Fruit fly (Drosophila melanogaster) whole organism, embryonic: ENCODE measurements around the gene mTor.
A peak's percentile ranks its signal among the peaks of the same experiment; 100 is the strongest.

Experiments used
- ATbp ChIP-seq: fragments of 200-800 bp; sonication (Bioruptor generic); optimal IDR thresholded peaks from 2 replicates; lab custom pipeline; 2017; ENCODE audit warnings: missing biosample characterization, mild to moderate bottlenecking, missing genetic modification characterization, missing genetic modification reagents
- Adf1 ChIP-seq: fragments of 200-800 bp; sonication (Bioruptor generic); IDR thresholded peaks from 2 replicates; pipeline ENCODE4 v1.3.6; 2022; ENCODE audit warnings: missing biosample characterization, missing genetic modification characterization
- Bteb2 ChIP-seq: fragments of 200-800 bp; sonication (Bioruptor generic); optimal IDR thresholded peaks from 2 replicates; lab custom pipeline; 2016; ENCODE audit warnings: missing biosample characterization, missing genetic modification characterization
- CG10565 ChIP-seq: fragments of 200-800 bp; sonication (Bioruptor generic); optimal IDR thresholded peaks from 3 replicates; lab custom pipeline; 2016; ENCODE audit warnings: missing biosample characterization, mild to moderate bottlenecking, missing genetic modification characterization
- CG10654 ChIP-seq: fragments of 200-800 bp; sonication (Bioruptor generic); optimal IDR thresholded peaks from 2 replicates; lab custom pipeline; 2016; ENCODE audit warnings: missing biosample characterization, missing genetic modification characterization
- CG11456 ChIP-seq: fragments of 200-800 bp; sonication (Bioruptor generic); IDR thresholded peaks from 3 replicates; pipeline ENCODE4 v1.3.6; 2022; ENCODE audit warnings: missing biosample characterization, missing genetic modification characterization
- CG11723 ChIP-seq: fragments of 200-800 bp; sonication (Bioruptor generic); optimal IDR thresholded peaks from 2 replicates; lab custom pipeline; 2017; ENCODE audit warnings: missing biosample characterization, mild to moderate bottlenecking, missing genetic modification characterization
- CG12744 ChIP-seq: fragments of 200-800 bp; sonication (Bioruptor generic); optimal IDR thresholded peaks from 2 replicates; lab custom pipeline; 2016; ENCODE audit warnings: missing biosample characterization, missing genetic modification characterization
- CG1603 ChIP-seq: fragments of 200-800 bp; sonication (Bioruptor generic); optimal IDR thresholded peaks from 2 replicates; lab custom pipeline; 2019; ENCODE audit warnings: missing biosample characterization, mild to moderate bottlenecking, missing genetic modification characterization, moderate library complexity
- CG1792 ChIP-seq: fragments of 200-800 bp; sonication (Bioruptor generic); optimal IDR thresholded peaks from 2 replicates; lab custom pipeline; 2016; ENCODE audit warnings: missing biosample characterization, missing genetic modification characterization
- CG18011 ChIP-seq: fragments of 200-800 bp; sonication (Bioruptor generic); optimal IDR thresholded peaks from 2 replicates; lab custom pipeline; 2017; ENCODE audit warnings: missing biosample characterization, missing genetic modification characterization, mild to moderate bottlenecking, moderate library complexity, missing genotype
- CG18764 ChIP-seq: fragments of 200-800 bp; sonication (Bioruptor generic); optimal IDR thresholded peaks from 3 replicates; lab custom pipeline; 2016; ENCODE audit warnings: missing biosample characterization, missing genetic modification characterization
- CG3407 ChIP-seq: fragments of 200-800 bp; sonication (Bioruptor generic); optimal IDR thresholded peaks from 2 replicates; lab custom pipeline; 2018; ENCODE audit warnings: missing biosample characterization, mild to moderate bottlenecking, missing genetic modification characterization
- CG8089 ChIP-seq: fragments of 200-800 bp; sonication (Bioruptor generic); optimal IDR thresholded peaks from 3 replicates; lab custom pipeline; 2016; ENCODE audit warnings: missing biosample characterization, missing genetic modification characterization
- CG8290 ChIP-seq, 3 experiments: fragments of 200-800 bp; sonication (Bioruptor generic); optimal IDR thresholded peaks; 2 replicates each; lab custom pipeline; 2016 to 2019; ENCODE audit warnings: missing biosample characterization in 3 of 3, missing genetic modification characterization in 3 of 3, mild to moderate bottlenecking in 2 of 3, moderate library complexity in 1 of 3
- CG9727 ChIP-seq: fragments of 200-800 bp; sonication (Bioruptor generic); optimal IDR thresholded peaks from 3 replicates; lab custom pipeline; 2017; ENCODE audit warnings: missing biosample characterization, mild to moderate bottlenecking, missing genetic modification characterization
- CG9876 ChIP-seq: fragments of 200-800 bp; sonication (Bioruptor generic); optimal IDR thresholded peaks from 2 replicates; lab custom pipeline; 2016; ENCODE audit warnings: missing biosample characterization, missing genetic modification characterization
- Dad ChIP-seq: fragments of 200-800 bp; sonication (Bioruptor generic); optimal IDR thresholded peaks from 3 replicates; lab custom pipeline; 2016; ENCODE audit warnings: missing biosample characterization, missing genetic modification characterization
- Dek ChIP-seq: fragments of 200-800 bp; sonication (Bioruptor generic); optimal IDR thresholded peaks from 3 replicates; lab custom pipeline; 2019; ENCODE audit warnings: missing biosample characterization, mild to moderate bottlenecking, missing genetic modification characterization, moderate library complexity
- Dref ChIP-seq: fragments of 200-800 bp; sonication (Bioruptor generic); IDR thresholded peaks from 2 replicates; pipeline ENCODE4 v1.3.6; 2022; ENCODE audit warnings: missing biosample characterization, missing genetic modification characterization
- Ets97D ChIP-seq: fragments of 200-800 bp; sonication (Bioruptor generic); optimal IDR thresholded peaks from 3 replicates; lab custom pipeline; 2016; ENCODE audit warnings: missing biosample characterization, missing genetic modification characterization
- HLH54F ChIP-seq: fragments of 200-800 bp; sonication (Bioruptor generic); optimal IDR thresholded peaks from 3 replicates; lab custom pipeline; 2016; ENCODE audit warnings: missing biosample characterization, missing genetic modification characterization
- Hr51 ChIP-seq, 2 experiments: fragments of 200-800 bp; sonication (Bioruptor generic); optimal IDR thresholded peaks; 2 replicates in 1 of 2; 3 replicates in 1 of 2; lab custom pipeline; 2016 to 2018; ENCODE audit warnings: missing biosample characterization in 2 of 2, missing genetic modification characterization in 2 of 2, mild to moderate bottlenecking in 1 of 2, moderate library complexity in 1 of 2
- NC2β ChIP-seq: fragments of 200-800 bp; sonication (Bioruptor generic); optimal IDR thresholded peaks from 2 replicates; lab custom pipeline; 2016; ENCODE audit warnings: missing biosample characterization, missing genetic modification characterization
- NfI ChIP-seq: fragments of 200-800 bp; sonication (Bioruptor generic); optimal IDR thresholded peaks from 3 replicates; lab custom pipeline; 2018; ENCODE audit warnings: missing biosample characterization, mild to moderate bottlenecking, missing genetic modification characterization, moderate library complexity
- Opbp ChIP-seq: fragments of 200-800 bp; sonication (Bioruptor generic); IDR thresholded peaks from 3 replicates; pipeline ENCODE4 v1.3.6; 2022; ENCODE audit warnings: missing biosample characterization, missing genetic modification characterization; ENCODE audit not compliant: partially characterized antibody
- PHDP ChIP-seq: fragments of 200-800 bp; sonication (Bioruptor generic); optimal IDR thresholded peaks from 3 replicates; lab custom pipeline; 2018; ENCODE audit warnings: missing biosample characterization, mild to moderate bottlenecking, missing genetic modification characterization, moderate library complexity
- Vsx1 ChIP-seq: fragments of 200-800 bp; sonication (Bioruptor generic); optimal IDR thresholded peaks from 2 replicates; lab custom pipeline; 2017; ENCODE audit warnings: missing biosample characterization, mild to moderate bottlenecking, missing genetic modification characterization, missing genetic modification reagents
- amos ChIP-seq: fragments of 200-800 bp; sonication (Bioruptor generic); IDR thresholded peaks from 2 replicates; pipeline ENCODE4 v1.3.6; 2022; ENCODE audit warnings: missing biosample characterization, missing genetic modification characterization; ENCODE audit not compliant: partially characterized antibody
- aop ChIP-seq: fragments of 200-800 bp; sonication (Bioruptor generic); IDR thresholded peaks from 2 replicates; pipeline ENCODE4 v1.3.6; 2022; ENCODE audit warnings: missing biosample characterization, missing genetic modification characterization
- cato ChIP-seq: fragments of 200-800 bp; sonication (Bioruptor generic); optimal IDR thresholded peaks from 2 replicates; lab custom pipeline; 2016; ENCODE audit warnings: missing biosample characterization, missing genetic modification characterization, borderline replicate concordance
- crc ChIP-seq: fragments of 200-800 bp; sonication (Bioruptor generic); optimal IDR thresholded peaks from 2 replicates; lab custom pipeline; 2016; ENCODE audit warnings: missing biosample characterization, missing genetic modification characterization
- croc ChIP-seq: fragments of 200-800 bp; sonication (Bioruptor generic); conservative IDR thresholded peaks from 3 replicates; pipeline ENCODE4 v1.3.6; 2022; ENCODE audit warnings: missing biosample characterization, missing genetic modification characterization
- ewg ChIP-seq: fragments of 200-800 bp; sonication (Bioruptor generic); optimal IDR thresholded peaks from 3 replicates; lab custom pipeline; 2017; ENCODE audit warnings: mild to moderate bottlenecking, missing biosample characterization, missing genetic modification reagents, missing genetic modification characterization
- fu2 ChIP-seq: fragments of 200-800 bp; sonication (Bioruptor generic); optimal IDR thresholded peaks from 2 replicates; lab custom pipeline; 2016; ENCODE audit warnings: missing biosample characterization, missing genetic modification characterization
- hbn ChIP-seq: fragments of 200-800 bp; sonication (Bioruptor generic); IDR thresholded peaks from 2 replicates; pipeline ENCODE4 v1.3.6; 2022; ENCODE audit warnings: missing biosample characterization, missing genetic modification characterization; ENCODE audit not compliant: partially characterized antibody
- inv ChIP-seq: fragments of 200-800 bp; sonication (Bioruptor generic); IDR thresholded peaks from 2 replicates; pipeline ENCODE4 v1.3.6; 2022; ENCODE audit warnings: missing biosample characterization, missing genetic modification characterization; ENCODE audit not compliant: partially characterized antibody
- lab ChIP-seq: fragments of 200-800 bp; sonication (Bioruptor generic); optimal IDR thresholded peaks from 3 replicates; lab custom pipeline; 2017; ENCODE audit warnings: missing biosample characterization, missing genetic modification characterization, mild to moderate bottlenecking, moderate library complexity, missing genetic modification reagents
- lbe ChIP-seq: fragments of 200-800 bp; sonication (Bioruptor generic); optimal IDR thresholded peaks from 2 replicates; lab custom pipeline; 2016; ENCODE audit warnings: missing biosample characterization, mild to moderate bottlenecking, missing genetic modification characterization
- lilli ChIP-seq: fragments of 200-800 bp; sonication (Bioruptor generic); optimal IDR thresholded peaks from 3 replicates; lab custom pipeline; 2016; ENCODE audit warnings: missing biosample characterization, missing genetic modification characterization
- maf-S ChIP-seq: fragments of 200-800 bp; sonication (Bioruptor generic); optimal IDR thresholded peaks from 2 replicates; lab custom pipeline; 2016; ENCODE audit warnings: missing biosample characterization, missing genetic modification characterization
- otp ChIP-seq: fragments of 200-800 bp; sonication (Bioruptor generic); IDR thresholded peaks from 3 replicates; pipeline ENCODE4, ENCODE4 v1.3.6; 2022; ENCODE audit warnings: missing biosample characterization, missing genetic modification characterization
- pum ChIP-seq: fragments of 200-800 bp; sonication (Bioruptor generic); optimal IDR thresholded peaks from 2 replicates; lab custom pipeline; 2016; ENCODE audit warnings: missing biosample characterization, missing genetic modification characterization
- sr ChIP-seq: fragments of 200-800 bp; sonication (Bioruptor generic); IDR thresholded peaks from 3 replicates; pipeline ENCODE4 v1.3.6; 2022; ENCODE audit warnings: missing biosample characterization, missing genetic modification characterization
- tgo ChIP-seq: fragments of 200-800 bp; sonication (Bioruptor generic); IDR thresholded peaks from 3 replicates; pipeline ENCODE4 v1.3.6; 2022; ENCODE audit warnings: missing biosample characterization, missing genetic modification characterization
- tin ChIP-seq: fragments of 200-800 bp; sonication (Bioruptor generic); optimal IDR thresholded peaks from 3 replicates; lab custom pipeline; 2016; ENCODE audit warnings: missing biosample characterization, missing genetic modification characterization
- unc-4 ChIP-seq: fragments of 200-800 bp; sonication (Bioruptor generic); IDR thresholded peaks from 2 replicates; pipeline ENCODE4 v1.3.6; 2022; ENCODE audit warnings: missing biosample characterization, missing genetic modification characterization; ENCODE audit not compliant: partially characterized antibody
- z ChIP-seq: fragments of 200-800 bp; sonication (Bioruptor generic); IDR thresholded peaks from 3 replicates; pipeline ENCODE4 v1.3.6; 2022; ENCODE audit warnings: missing biosample characterization, missing genetic modification characterization
- zf30C ChIP-seq: fragments of 200-800 bp; sonication (Bioruptor generic); optimal IDR thresholded peaks from 3 replicates; lab custom pipeline; 2018; ENCODE audit warnings: missing biosample characterization, mild to moderate bottlenecking, missing genetic modification characterization

mTor gene

DNA sequence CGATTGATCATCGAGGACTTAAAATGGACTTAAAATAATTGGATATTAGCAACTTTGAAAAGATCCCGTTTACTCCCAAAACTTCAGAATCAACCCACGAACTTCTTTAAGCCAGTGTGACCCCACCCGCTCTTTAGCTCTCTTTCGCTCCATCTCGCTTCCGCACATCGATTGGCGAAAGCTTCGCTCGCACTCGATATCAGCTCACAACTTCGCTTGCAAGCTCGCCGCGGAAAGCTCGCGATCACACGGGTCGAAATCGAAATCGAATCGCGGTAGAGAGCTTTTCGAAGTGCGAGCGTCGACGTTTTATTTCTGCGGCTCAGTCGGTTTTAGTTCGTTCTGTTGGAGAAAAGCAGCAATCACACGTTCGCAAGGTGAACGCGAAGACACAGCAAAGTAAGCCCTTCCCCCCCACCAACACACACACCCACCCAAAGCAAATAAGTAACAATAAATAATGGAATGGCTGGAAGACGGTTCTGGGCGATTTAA lies 30.2 kb upstream of the mTor start, which contains the start of gene Vha68-2 (continued):
- TF ChIP-seq crc (GFP tag; lab: Kevin White, UChicago) (peak; percentile 23), NfI (GFP tag; lab: Kevin White, UChicago) (peak; percentile 87), sr (GFP tag; lab: Robert Waterston, UW) (no peak), Opbp (GFP tag; lab: Robert Waterston, UW) (0 out of 3 replicates have a peak, but pooled peaks have one; percentile 32), Dref (peak; percentile 86), Vsx1 (peak; percentile 68), CG11723 (peak; percentile 55), CG12744 (peak; percentile 44), fu2 (GFP tag; lab: Kevin White, UChicago) (peak; percentile 14), unc-4 (GFP tag; lab: Robert Waterston, UW) (0 out of 2 replicates have a peak, but pooled peaks have one; percentile 33), CG10654 (GFP tag; lab: Kevin White, UChicago) (no peak), Bteb2 (GFP tag; lab: Kevin White, UChicago) (peak; percentile 50), NC2β (GFP tag; lab: Kevin White, UChicago) (peak; percentile 81), lbe (GFP tag; lab: Kevin White, UChicago) (peak; percentile 23), lab (peak; percentile 67), maf-S (GFP tag; lab: Kevin White, UChicago) (peak; percentile 46), pum (GFP tag; lab: Kevin White, UChicago) (peak; percentile 45), Dek (peak; percentile 56), CG8290 (GFP tag; optimal IDR thresholded peaks at IDR 0.05; lab: Kevin White, UChicago) (no peak), CG8290 (tag; optimal IDR thresholded peaks at IDR 0.05; lab: Kevin White, UChicago) (peak in 1 of 2 experiments; percentile 87), Ets97D (GFP tag; lab: Kevin White, UChicago) (peak; percentile 57), CG1603 (peak; percentile 75), tin (peak; percentile 23), aop (GFP tag; lab: Robert Waterston, UW) (no peak), Hr51 (GFP tag; optimal IDR thresholded peaks at IDR 0.05; lab: Kevin White, UChicago) (peak; percentile 37 to 46), ewg (peak; percentile 45), cato (GFP tag; lab: Kevin White, UChicago) (peak; percentile 22), CG18011 (GFP tag; lab: Kevin White, UChicago) (peak; percentile 56), tgo (peak; percentile 30; the same call in 1 of the 3 replicates), CG8089 (GFP tag; lab: Kevin White, UChicago) (peak; percentile 58), HLH54F (peak; percentile 3), CG1792 (GFP tag; lab: Kevin White, UChicago) (no peak), CG3407 (GFP tag; lab: Kevin White, UChicago) (peak; percentile 69), otp (GFP tag; lab: Robert Waterston, UW) (no peak), Dad (GFP tag; lab: Kevin White, UChicago) (no peak), CG11456 (GFP tag; lab: Robert Waterston, UW) (peak; percentile 82; the same call in 2 of the 3 replicates), zf30C (GFP tag; lab: Kevin White, UChicago) (no peak), lilli (peak; percentile 47), CG18764 (GFP tag; lab: Kevin White, UChicago) (no peak), CG9876 (GFP tag; lab: Kevin White, UChicago) (peak; percentile 28), CG9727 (GFP tag; lab: Kevin White, UChicago) (peak; percentile 11), PHDP (tag; lab: Kevin White, UChicago) (peak; percentile 68), croc (GFP tag; lab: Robert Waterston, UW) (no peak), inv (GFP tag; lab: Robert Waterston, UW) (peak; percentile 26; the same call in 1 of the 2 replicates), ATbp (GFP tag; lab: Kevin White, UChicago) (peak; percentile 77), Adf1 (GFP tag; lab: Robert Waterston, UW) (peak; percentile 60), CG10565 (GFP tag; lab: Kevin White, UChicago) (no peak), hbn (GFP tag; lab: Robert Waterston, UW) (no peak), z (GFP tag; lab: Robert Waterston, UW) (0 out of 3 replicates have a peak, but pooled peaks have one; percentile 14), amos (GFP tag; lab: Robert Waterston, UW) (peak; percentile 54; the same call in 1 of the 2 replicates)
